Fruit fly (Drosophila melanogaster): Measurements from ENCODE around the gene CG13887.

CG13887 gene

dm6 chr3L:851061-851460 lies 13.4 kb downstream of the CG13887 start, which contains the start of gene Dci (continued):
- TF ChIP-seq CG7271 (tag; optimal IDR thresholded peaks at IDR 0.05) (no peak), MTF-1 (GFP tag; optimal IDR thresholded peaks at IDR 0.05; ENCODE audit: borderline replicate concordance) (no peak), Med (GFP tag) (peak; percentile 97), CG12236 (GFP tag; optimal IDR thresholded peaks at IDR 0.05) (no peak), Elba2 (GFP tag; optimal IDR thresholded peaks at IDR 0.05) (peak; percentile 26), Max (GFP tag; optimal IDR thresholded peaks at IDR 0.05) (peak; percentile 72), jumu (GFP tag; optimal IDR thresholded peaks at IDR 0.05) (peak; percentile 72), az2 (GFP tag; optimal IDR thresholded peaks at IDR 0.05) (peak; percentile 70), CG10431 (GFP tag; optimal IDR thresholded peaks at IDR 0.05) (no peak), CG12299 (tag; optimal IDR thresholded peaks at IDR 0.05) (no peak), Hmr (GFP tag; optimal IDR thresholded peaks at IDR 0.05) (peak; percentile 64), CG3407 (GFP tag; optimal IDR thresholded peaks at IDR 0.05) (peak; percentile 29), repo (GFP tag; optimal IDR thresholded peaks at IDR 0.05) (peak; percentile 50), CG2199 (GFP tag; IDR thresholded peaks at IDR 0.05) (0 out of 3 replicates have a peak, but pooled peaks have one; percentile 73), pb (GFP tag; optimal IDR thresholded peaks at IDR 0.05) (no peak), CG30020 (tag; optimal IDR thresholded peaks at IDR 0.05) (no peak), dmrt99B (tag; optimal IDR thresholded peaks at IDR 0.05) (no peak), ems (GFP tag; optimal IDR thresholded peaks at IDR 0.05) (peak; percentile 60), Dll (GFP tag; IDR thresholded peaks at IDR 0.05; ENCODE audit: partially characterized antibody) (peak; percentile 93), CG7372 (GFP tag; IDR thresholded peaks at IDR 0.05) (peak; percentile 61), zen2 (GFP tag; IDR thresholded peaks at IDR 0.05; ENCODE audit: partially characterized antibody) (peak; percentile 39; the same call in 1 of the 3 replicates), HLH54F (GFP tag; optimal IDR thresholded peaks at IDR 0.05) (peak; percentile 76), ind (GFP tag; optimal IDR thresholded peaks at IDR 0.05) (peak; percentile 80), YL-1 (GFP tag; optimal IDR thresholded peaks at IDR 0.05) (no peak), Dp (GFP tag; optimal IDR thresholded peaks at IDR 0.05) (peak; percentile 87), bigmax (GFP tag; optimal IDR thresholded peaks at IDR 0.05) (no peak), Awh (GFP tag; IDR thresholded peaks at IDR 0.05) (peak; percentile 57), ken (GFP tag; IDR thresholded peaks at IDR 0.05) (peak; percentile 89), CG11504 (tag; optimal IDR thresholded peaks at IDR 0.05) (no peak), CG15269 (tag; optimal IDR thresholded peaks at IDR 0.05) (no peak), ranshi (GFP tag; IDR thresholded peaks at IDR 0.05) (peak; percentile 49; the same call in 1 of the 2 replicates), CG4707 (GFP tag; optimal IDR thresholded peaks at IDR 0.05) (no peak), H15 (GFP tag; IDR thresholded peaks at IDR 0.05) (peak; percentile 52; the same call in 1 of the 3 replicates), CG33557 (GFP tag; optimal IDR thresholded peaks at IDR 0.05) (no peak), Mes4 (GFP tag; optimal IDR thresholded peaks at IDR 0.05) (peak; percentile 39), E2f2 (GFP tag; IDR thresholded peaks at IDR 0.05) (peak; percentile 96), Fer3 (tag; optimal IDR thresholded peaks at IDR 0.05) (no peak), gem (tag; optimal IDR thresholded peaks at IDR 0.05) (peak; percentile 82), CG7987 (GFP tag; optimal IDR thresholded peaks at IDR 0.05) (peak; percentile 17), fu2 (GFP tag; optimal IDR thresholded peaks at IDR 0.05) (peak; percentile 54), Dfd (GFP tag; optimal IDR thresholded peaks at IDR 0.05) (no peak), CG9797 (GFP tag; optimal IDR thresholded peaks at IDR 0.05) (peak; percentile 14), CG31365 (tag; optimal IDR thresholded peaks at IDR 0.05) (no peak), Neu2 (GFP tag; optimal IDR thresholded peaks at IDR 0.05; ENCODE audit: borderline replicate concordance) (peak; percentile 52), CG11723 (GFP tag; optimal IDR thresholded peaks at IDR 0.05) (peak; percentile 22), CG30431 (GFP tag; optimal IDR thresholded peaks at IDR 0.05) (peak; percentile 49), NFAT (GFP tag; IDR thresholded peaks at IDR 0.05) (peak; percentile 68), lbe (GFP tag; optimal IDR thresholded peaks at IDR 0.05) (no peak), ro (GFP tag; IDR thresholded peaks at IDR 0.05) (peak; percentile 10; the same call in 1 of the 2 replicates), CG17912 (GFP tag; optimal IDR thresholded peaks at IDR 0.05) (no peak), z (GFP tag; IDR thresholded peaks at IDR 0.05) (no peak)
